Worm (Caenorhabditis elegans) whole organism, L1 larva: ENCODE results near the gene C15H9.5.
A peak's percentile ranks its signal among the peaks of the same experiment; 100 is the strongest.

ENCODE experiments used
- alr-1 ChIP-seq: fragments of 200-800 bp; sonication (Bioruptor generic); optimal IDR thresholded peaks from 2 replicates; lab custom pipeline; 2018; ENCODE audit warnings: borderline replicate concordance, mild to moderate bottlenecking, missing genetic modification characterization, missing compliant biosample characterization
- aly-2 ChIP-seq: fragments of 150-350 bp; optimal IDR thresholded peaks from 2 replicates; lab custom pipeline; 2014; ENCODE audit warnings: missing biosample characterization, missing genetic modification characterization
- ama-1 ChIP-seq: fragments of 150-350 bp; optimal IDR thresholded peaks from 2 replicates; lab custom pipeline; 2014
- ceh-63 ChIP-seq: fragments of 200-800 bp; sonication (Bioruptor generic); optimal IDR thresholded peaks from 2 replicates; lab custom pipeline; 2018; ENCODE audit warnings: mild to moderate bottlenecking, missing genetic modification characterization, missing compliant biosample characterization
- ceh-8 ChIP-seq: fragments of 200-800 bp; sonication (Bioruptor generic); optimal IDR thresholded peaks from 2 replicates; lab custom pipeline; 2018; ENCODE audit warnings: mild to moderate bottlenecking, missing genetic modification characterization, moderate library complexity, missing compliant biosample characterization
- efl-3 ChIP-seq: fragments of 200-800 bp; sonication (Bioruptor generic); optimal IDR thresholded peaks from 2 replicates; lab custom pipeline; 2018; ENCODE audit warnings: mild to moderate bottlenecking, missing genetic modification characterization, missing compliant biosample characterization
- egl-13 ChIP-seq: sonication (generic microtip); optimal IDR thresholded peaks from 2 replicates; lab custom pipeline; 2016; ENCODE audit warnings: missing genotype, missing genetic modification reagents, missing genetic modification characterization, missing compliant biosample characterization
- elt-2 ChIP-seq: sonication (generic microtip); optimal IDR thresholded peaks from 2 replicates; lab custom pipeline; 2016; ENCODE audit warnings: missing genetic modification characterization, mild to moderate bottlenecking, inconsistent platforms, missing compliant biosample characterization, missing genetic modification reagents
- fkh-8 ChIP-seq: sonication (generic microtip); optimal IDR thresholded peaks from 2 replicates; lab custom pipeline; 2016; ENCODE audit warnings: mild to moderate bottlenecking, missing genetic modification characterization, missing compliant biosample characterization
- fos-1 ChIP-seq: fragments of 150-350 bp; optimal IDR thresholded peaks from 2 replicates; lab custom pipeline; 2014; ENCODE audit warnings: missing biosample characterization, missing genetic modification characterization
- hlh-17 ChIP-seq: fragments of 200-800 bp; sonication (Bioruptor generic); optimal IDR thresholded peaks from 2 replicates; lab custom pipeline; 2018; ENCODE audit warnings: missing genetic modification characterization, mild to moderate bottlenecking, missing compliant biosample characterization, moderate library complexity, borderline replicate concordance
- hlh-4 ChIP-seq: sonication (generic microtip); optimal IDR thresholded peaks from 2 replicates; lab custom pipeline; 2016; ENCODE audit warnings: mild to moderate bottlenecking, missing genetic modification characterization, missing compliant biosample characterization
- lin-13 ChIP-seq: fragments of 150-350 bp; optimal IDR thresholded peaks from 2 replicates; lab custom pipeline; 2014; ENCODE audit warnings: missing biosample characterization, missing genetic modification reagents, missing genetic modification characterization
- lin-14 ChIP-seq: fragments of 200-800 bp; sonication (Bioruptor generic); optimal IDR thresholded peaks from 2 replicates; lab custom pipeline; 2018; ENCODE audit warnings: mild to moderate bottlenecking, missing genetic modification characterization, moderate library complexity, missing compliant biosample characterization
- lin-15B ChIP-seq: fragments of 150-350 bp; sonication (generic microtip); optimal IDR thresholded peaks from 3 replicates; lab custom pipeline; 2014; ENCODE audit warnings: missing biosample characterization, missing genetic modification characterization
- lin-35 ChIP-seq, 2 experiments: fragments of 150-350 bp; optimal IDR thresholded peaks; 2 replicates each; lab custom pipeline; 2014; ENCODE audit warnings: missing biosample characterization in 2 of 2, missing genetic modification characterization in 2 of 2, missing genetic modification reagents in 2 of 2
- lir-3 ChIP-seq: sonication (generic microtip); optimal IDR thresholded peaks from 2 replicates; lab custom pipeline; 2016; ENCODE audit warnings: mild to moderate bottlenecking, missing genetic modification characterization, moderate library complexity, missing compliant biosample characterization; ENCODE audit not compliant: poor library complexity
- mep-1 ChIP-seq: fragments of 150-350 bp; optimal IDR thresholded peaks from 2 replicates; lab custom pipeline; 2014; ENCODE audit warnings: missing biosample characterization, missing genetic modification characterization
- nhr-11 ChIP-seq: fragments of 150-350 bp; optimal IDR thresholded peaks from 2 replicates; lab custom pipeline; 2014; ENCODE audit warnings: missing biosample characterization, missing genetic modification characterization
- nhr-19 ChIP-seq: fragments of 200-800 bp; sonication (Bioruptor generic); conservative IDR thresholded peaks from 2 replicates; pipeline ENCODE4 v1.3.6; 2022; ENCODE audit warnings: missing genetic modification characterization, missing compliant biosample characterization
- nhr-20 ChIP-seq: sonication (generic microtip); optimal IDR thresholded peaks from 2 replicates; lab custom pipeline; 2016; ENCODE audit warnings: mild to moderate bottlenecking, missing genetic modification characterization, missing compliant biosample characterization
- nhr-71 ChIP-seq: sonication (generic microtip); optimal IDR thresholded peaks from 2 replicates; lab custom pipeline; 2016; ENCODE audit warnings: mild to moderate bottlenecking, missing genetic modification characterization, moderate library complexity, missing compliant biosample characterization
- nhr-76 ChIP-seq: sonication (generic microtip); optimal IDR thresholded peaks from 2 replicates; lab custom pipeline; 2017; ENCODE audit warnings: missing biosample characterization, missing genetic modification characterization
- nhr-77 ChIP-seq: fragments of 150-350 bp; optimal IDR thresholded peaks from 2 replicates; lab custom pipeline; 2014; ENCODE audit warnings: missing biosample characterization, missing genetic modification characterization
- nhr-84 ChIP-seq: sonication (generic microtip); optimal IDR thresholded peaks from 2 replicates; lab custom pipeline; 2017; ENCODE audit warnings: missing biosample characterization, missing genetic modification characterization
- nhr-90 ChIP-seq: sonication (generic microtip); optimal IDR thresholded peaks from 2 replicates; lab custom pipeline; 2016; ENCODE audit warnings: mild to moderate bottlenecking, missing genetic modification characterization, missing compliant biosample characterization; ENCODE audit not compliant: poor library complexity
- pax-3 ChIP-seq: fragments of 200-800 bp; sonication (Bioruptor generic); optimal IDR thresholded peaks from 2 replicates; lab custom pipeline; 2018; ENCODE audit warnings: mild to moderate bottlenecking, missing genetic modification characterization, moderate library complexity, missing compliant biosample characterization
- pqm-1 ChIP-seq: sonication (generic microtip); optimal IDR thresholded peaks from 3 replicates; lab custom pipeline; 2017; ENCODE audit warnings: missing biosample characterization, missing genetic modification characterization
- skn-1 ChIP-seq: fragments of 150-350 bp; optimal IDR thresholded peaks from 2 replicates; lab custom pipeline; 2014; ENCODE audit warnings: missing biosample characterization, missing genetic modification characterization
- snu-23 ChIP-seq: sonication (generic microtip); optimal IDR thresholded peaks from 2 replicates; lab custom pipeline; 2016; ENCODE audit warnings: missing genetic modification characterization, missing compliant biosample characterization
- sptf-1 ChIP-seq: fragments of 150-350 bp; optimal IDR thresholded peaks from 2 replicates; lab custom pipeline; 2014; ENCODE audit warnings: missing biosample characterization, missing genetic modification characterization
- tbx-2 ChIP-seq: sonication (generic microtip); optimal IDR thresholded peaks from 2 replicates; lab custom pipeline; 2016; ENCODE audit warnings: missing genetic modification characterization, missing compliant biosample characterization
- vab-15 ChIP-seq: sonication (generic microtip); optimal IDR thresholded peaks from 2 replicates; lab custom pipeline; 2017; ENCODE audit warnings: missing genotype, mild to moderate bottlenecking, missing genetic modification characterization, missing compliant biosample characterization
- xbp-1 ChIP-seq: sonication (generic microtip); optimal IDR thresholded peaks from 2 replicates; lab custom pipeline; 2016; ENCODE audit warnings: missing genetic modification characterization, missing compliant biosample characterization
- zip-4 ChIP-seq: fragments of 200-800 bp; sonication (Bioruptor generic); optimal IDR thresholded peaks from 2 replicates; lab custom pipeline; 2018; ENCODE audit warnings: mild to moderate bottlenecking, missing genetic modification characterization, moderate library complexity, missing compliant biosample characterization
- ztf-11 ChIP-seq, 2 experiments: sonication (generic microtip); optimal IDR thresholded peaks; 2 replicates each; lab custom pipeline; 2016 to 2017; ENCODE audit warnings: missing genetic modification characterization in 2 of 2, missing biosample characterization in 1 of 2, missing compliant biosample characterization in 1 of 2

Gene C15H9.5

ce11 chrX:6109288-6109770 is 16.2 kb downstream of the C15H9.5 start, which contains the start of gene kynu-1 (continued):
- no peak for TF ChIP-seq xbp-1
- peak; percentile 56 for TF ChIP-seq nhr-20
- no peak for TF ChIP-seq skn-1 (tag; lab: Kevin White, UChicago)
- TF ChIP-seq ceh-63 (GFP tag; lab: Kevin White, UChicago), result no peak
- no peak for TF ChIP-seq efl-3 (GFP tag; lab: Kevin White, UChicago)
- no peak for TF ChIP-seq sptf-1 (tag; lab: Kevin White, UChicago)

- TF ChIP-seq aly-2 (tag; lab: Kevin White, UChicago) (no peak), nhr-20 (peak; percentile 46)
These were observed 19.7 kb downstream of the C15H9.5 start, which contains the start of gene prx-3 for ce11 chrX:6112817-6113216. TSS of gene prx-3 (minus strand) at chrX:6112917.

- TF ChIP-seq fkh-8 (tag; lab: Kevin White, UChicago) (no peak), mep-1 (tag; lab: Kevin White, UChicago) (no peak), ceh-8 (GFP tag; lab: Kevin White, UChicago) (no peak), hlh-17 (GFP tag; lab: Kevin White, UChicago) (no peak), lin-13 (no peak), pqm-1 (tag; lab: Kevin White, UChicago) (no peak), lin-35 (GFP tag; optimal IDR thresholded peaks at IDR 0.05; lab: Kevin White, UChicago) (no peak), fos-1 (no peak), nhr-71 (tag; lab: Kevin White, UChicago) (no peak), alr-1 (tag; lab: Kevin White, UChicago) (no peak), hlh-4 (tag; lab: Kevin White, UChicago) (no peak), lin-15B (tag; lab: Kevin White, UChicago) (no peak), aly-2 (tag; lab: Kevin White, UChicago) (no peak), snu-23 (GFP tag; lab: Kevin White, UChicago) (no peak)
- TF ChIP-seq, all 84 proteins: peak for 0
These were observed 22.4 kb downstream of the C15H9.5 start, which contains the start of gene C15H9.3 for ce11 chrX:6115502-6115901. TSS of gene C15H9.3 (plus strand) at chrX:6115802.

- peak; percentile 20 for TF ChIP-seq lin-14 (GFP tag; lab: Kevin White, UChicago)
- TF ChIP-seq nhr-76, result no peak
- peak; percentile 14 for TF ChIP-seq ceh-8 (GFP tag; lab: Kevin White, UChicago)
- peak; percentile 56 for TF ChIP-seq elt-2 (tag; lab: Kevin White, UChicago)
- TF ChIP-seq fkh-8 (tag; lab: Kevin White, UChicago), result peak; percentile 53
- no peak for TF ChIP-seq lir-3
These were observed 25.2 kb downstream of the C15H9.5 start, which contains the start of gene C15H9.2 for ce11 chrX:6118086-6118825. TSS of gene C15H9.2 (plus strand) at chrX:6118526.

ce11 chrX:6121279-6121678 is 28.2 kb downstream of the C15H9.5 start:
- no peak for TF ChIP-seq nhr-77
- TF ChIP-seq nhr-11 (tag; lab: Kevin White, UChicago), result no peak
- no peak for TF ChIP-seq zip-4
- TF ChIP-seq pax-3, result no peak
- TF ChIP-seq vab-15 (tag; lab: Kevin White, UChicago), result no peak
- no peak for TF ChIP-seq nhr-19 (GFP tag; lab: Robert Waterston, UW)
- TF ChIP-seq tbx-2, result no peak
- no peak for TF ChIP-seq nhr-90 (tag; lab: Kevin White, UChicago)
- TF ChIP-seq ama-1 (lab: Kevin White, UChicago), result no peak
- no peak for TF ChIP-seq nhr-84 (tag; lab: Kevin White, UChicago)
- no peak for TF ChIP-seq ztf-11 (tag; optimal IDR thresholded peaks at IDR 0.05; lab: Kevin White, UChicago)
- no peak for TF ChIP-seq egl-13 (tag; lab: Kevin White, UChicago)
